Worm (Caenorhabditis elegans) whole organism, L1 larva: Measurements from ENCODE around the gene C27A2.12.

Experiments used
- C04F5.9 ChIP-seq: sonication (generic microtip); optimal IDR thresholded peaks from 2 replicates; lab custom pipeline; 2016; ENCODE audit warnings: missing genetic modification characterization, missing compliant biosample characterization
- C34B4.2 ChIP-seq: sonication (generic microtip); optimal IDR thresholded peaks from 2 replicates; lab custom pipeline; 2017; ENCODE audit warnings: mild to moderate bottlenecking, missing genetic modification characterization, missing compliant biosample characterization
- F16B12.6 ChIP-seq: fragments of 150-350 bp; optimal IDR thresholded peaks from 2 replicates; lab custom pipeline; 2014; ENCODE audit warnings: missing biosample characterization, missing genetic modification characterization
- Y116A8C.19 ChIP-seq: sonication (generic microtip); optimal IDR thresholded peaks from 2 replicates; lab custom pipeline; 2016; ENCODE audit warnings: missing compliant biosample characterization, missing genetic modification characterization, borderline replicate concordance
- alr-1 ChIP-seq: fragments of 200-800 bp; sonication (Bioruptor generic); optimal IDR thresholded peaks from 2 replicates; lab custom pipeline; 2018; ENCODE audit warnings: borderline replicate concordance, mild to moderate bottlenecking, missing genetic modification characterization, missing compliant biosample characterization
- aly-2 ChIP-seq: fragments of 150-350 bp; optimal IDR thresholded peaks from 2 replicates; lab custom pipeline; 2014; ENCODE audit warnings: missing biosample characterization, missing genetic modification characterization
- ama-1 ChIP-seq: fragments of 150-350 bp; optimal IDR thresholded peaks from 2 replicates; lab custom pipeline; 2014
- ceh-63 ChIP-seq: fragments of 200-800 bp; sonication (Bioruptor generic); optimal IDR thresholded peaks from 2 replicates; lab custom pipeline; 2018; ENCODE audit warnings: mild to moderate bottlenecking, missing genetic modification characterization, missing compliant biosample characterization
- ceh-8 ChIP-seq: fragments of 200-800 bp; sonication (Bioruptor generic); optimal IDR thresholded peaks from 2 replicates; lab custom pipeline; 2018; ENCODE audit warnings: mild to moderate bottlenecking, missing genetic modification characterization, moderate library complexity, missing compliant biosample characterization
- ces-1 ChIP-seq: fragments of 150-350 bp; optimal IDR thresholded peaks from 2 replicates; lab custom pipeline; 2014; ENCODE audit warnings: missing biosample characterization, missing genetic modification reagents, missing genetic modification characterization
- dpl-1 ChIP-seq, 3 experiments: fragments of 150-350 bp in 2 of 3; sonication (generic microtip) in 1 of 3; optimal IDR thresholded peaks; 2 replicates each; lab custom pipeline; 2014 to 2017; ENCODE audit warnings: missing biosample characterization in 3 of 3, missing genetic modification characterization in 3 of 3, missing genetic modification reagents in 3 of 3
- efl-1 ChIP-seq, 4 experiments: fragments of 150-350 bp; optimal IDR thresholded peaks in 3 of 4; peaks in 1 of 4; 1 replicate in 1 of 4; 2 replicates in 3 of 4; lab custom pipeline; 2014; ENCODE audit warnings: missing biosample characterization in 2 of 4, missing genetic modification characterization in 2 of 4, missing genetic modification reagents in 2 of 4
- egl-13 ChIP-seq: sonication (generic microtip); optimal IDR thresholded peaks from 2 replicates; lab custom pipeline; 2016; ENCODE audit warnings: missing genotype, missing genetic modification reagents, missing genetic modification characterization, missing compliant biosample characterization
- ets-5 ChIP-seq: fragments of 200-800 bp; sonication (Bioruptor generic); IDR thresholded peaks from 2 replicates; pipeline ENCODE4 v1.3.6; 2022; ENCODE audit warnings: missing genetic modification characterization, missing compliant biosample characterization
- fkh-10 ChIP-seq: sonication (generic microtip); optimal IDR thresholded peaks from 2 replicates; lab custom pipeline; 2017; ENCODE audit warnings: missing biosample characterization, missing genetic modification reagents, missing genetic modification characterization
- fkh-8 ChIP-seq: sonication (generic microtip); optimal IDR thresholded peaks from 2 replicates; lab custom pipeline; 2016; ENCODE audit warnings: mild to moderate bottlenecking, missing genetic modification characterization, missing compliant biosample characterization
- hlh-17 ChIP-seq: fragments of 200-800 bp; sonication (Bioruptor generic); optimal IDR thresholded peaks from 2 replicates; lab custom pipeline; 2018; ENCODE audit warnings: missing genetic modification characterization, mild to moderate bottlenecking, missing compliant biosample characterization, moderate library complexity, borderline replicate concordance
- isw-1 ChIP-seq: fragments of 200-800 bp; sonication (Bioruptor generic); IDR thresholded peaks from 2 replicates; pipeline ENCODE4 v1.3.6; 2022; ENCODE audit warnings: missing genetic modification characterization, missing compliant biosample characterization
- lin-14 ChIP-seq: fragments of 200-800 bp; sonication (Bioruptor generic); optimal IDR thresholded peaks from 2 replicates; lab custom pipeline; 2018; ENCODE audit warnings: mild to moderate bottlenecking, missing genetic modification characterization, moderate library complexity, missing compliant biosample characterization
- mab-9 ChIP-seq: fragments of 200-800 bp; sonication (Bioruptor generic); IDR thresholded peaks from 2 replicates; pipeline ENCODE4 v1.3.6; 2022; ENCODE audit warnings: missing genetic modification reagents, missing genetic modification characterization, missing compliant biosample characterization
- mef-2 ChIP-seq: fragments of 150-350 bp; optimal IDR thresholded peaks from 2 replicates; lab custom pipeline; 2014; ENCODE audit warnings: missing biosample characterization, missing genetic modification characterization
- nhr-11 ChIP-seq: fragments of 150-350 bp; optimal IDR thresholded peaks from 2 replicates; lab custom pipeline; 2014; ENCODE audit warnings: missing biosample characterization, missing genetic modification characterization
- nhr-19 ChIP-seq: fragments of 200-800 bp; sonication (Bioruptor generic); conservative IDR thresholded peaks from 2 replicates; pipeline ENCODE4 v1.3.6; 2022; ENCODE audit warnings: missing genetic modification characterization, missing compliant biosample characterization
- nhr-20 ChIP-seq: sonication (generic microtip); optimal IDR thresholded peaks from 2 replicates; lab custom pipeline; 2016; ENCODE audit warnings: mild to moderate bottlenecking, missing genetic modification characterization, missing compliant biosample characterization
- nhr-28 ChIP-seq: fragments of 150-350 bp; optimal IDR thresholded peaks from 2 replicates; lab custom pipeline; 2014; ENCODE audit warnings: missing biosample characterization, missing genetic modification characterization
- nhr-76 ChIP-seq: sonication (generic microtip); optimal IDR thresholded peaks from 2 replicates; lab custom pipeline; 2017; ENCODE audit warnings: missing biosample characterization, missing genetic modification characterization
- nhr-77 ChIP-seq: fragments of 150-350 bp; optimal IDR thresholded peaks from 2 replicates; lab custom pipeline; 2014; ENCODE audit warnings: missing biosample characterization, missing genetic modification characterization
- nhr-84 ChIP-seq: sonication (generic microtip); optimal IDR thresholded peaks from 2 replicates; lab custom pipeline; 2017; ENCODE audit warnings: missing biosample characterization, missing genetic modification characterization
- nhr-85 ChIP-seq: sonication (generic microtip); peaks from one replicate; lab custom pipeline; 2016; ENCODE audit warnings: missing genetic modification characterization, inconsistent platforms, missing compliant biosample characterization
- nhr-90 ChIP-seq: sonication (generic microtip); optimal IDR thresholded peaks from 2 replicates; lab custom pipeline; 2016; ENCODE audit warnings: mild to moderate bottlenecking, missing genetic modification characterization, missing compliant biosample characterization; ENCODE audit not compliant: poor library complexity
- pag-3 ChIP-seq: sonication (generic microtip); optimal IDR thresholded peaks from 2 replicates; lab custom pipeline; 2017; ENCODE audit warnings: missing genetic modification characterization, mild to moderate bottlenecking, missing compliant biosample characterization, antibody characterized with exemption, borderline replicate concordance; ENCODE audit not compliant: insufficient read depth
- pax-3 ChIP-seq: fragments of 200-800 bp; sonication (Bioruptor generic); optimal IDR thresholded peaks from 2 replicates; lab custom pipeline; 2018; ENCODE audit warnings: mild to moderate bottlenecking, missing genetic modification characterization, moderate library complexity, missing compliant biosample characterization
- pqm-1 ChIP-seq: sonication (generic microtip); optimal IDR thresholded peaks from 3 replicates; lab custom pipeline; 2017; ENCODE audit warnings: missing biosample characterization, missing genetic modification characterization
- rnt-1 ChIP-seq: sonication (generic microtip); optimal IDR thresholded peaks from 2 replicates; lab custom pipeline; 2016; ENCODE audit warnings: mild to moderate bottlenecking, missing genetic modification characterization, moderate library complexity, missing compliant biosample characterization
- skn-1 ChIP-seq: fragments of 150-350 bp; optimal IDR thresholded peaks from 2 replicates; lab custom pipeline; 2014; ENCODE audit warnings: missing biosample characterization, missing genetic modification characterization
- snpc-4 ChIP-seq: fragments of 150-350 bp; optimal IDR thresholded peaks from 2 replicates; lab custom pipeline; 2014; ENCODE audit warnings: missing biosample characterization, missing genetic modification characterization
- snu-23 ChIP-seq: sonication (generic microtip); optimal IDR thresholded peaks from 2 replicates; lab custom pipeline; 2016; ENCODE audit warnings: missing genetic modification characterization, missing compliant biosample characterization
- sox-4 ChIP-seq: sonication (generic microtip); optimal IDR thresholded peaks from 2 replicates; lab custom pipeline; 2016; ENCODE audit warnings: missing genetic modification characterization, missing compliant biosample characterization
- sup-37 ChIP-seq: fragments of 200-800 bp; sonication (Bioruptor generic); optimal IDR thresholded peaks from 2 replicates; lab custom pipeline; 2018; ENCODE audit warnings: mild to moderate bottlenecking, missing genetic modification characterization, missing compliant biosample characterization
- tbx-2 ChIP-seq: sonication (generic microtip); optimal IDR thresholded peaks from 2 replicates; lab custom pipeline; 2016; ENCODE audit warnings: missing genetic modification characterization, missing compliant biosample characterization
- tlp-1 ChIP-seq: fragments of 150-350 bp; optimal IDR thresholded peaks from 2 replicates; lab custom pipeline; 2014; ENCODE audit warnings: missing biosample characterization, missing genetic modification characterization
- unc-130 ChIP-seq: fragments of 150-350 bp; optimal IDR thresholded peaks from 2 replicates; lab custom pipeline; 2017; ENCODE audit warnings: missing biosample characterization, missing genetic modification characterization, inconsistent platforms
- unc-30 ChIP-seq: sonication (generic microtip); optimal IDR thresholded peaks from 2 replicates; lab custom pipeline; 2017; ENCODE audit warnings: missing biosample characterization, missing genetic modification characterization
- unc-62 ChIP-seq: fragments of 150-350 bp; optimal IDR thresholded peaks from 2 replicates; lab custom pipeline; 2014; ENCODE audit warnings: missing biosample characterization, missing genetic modification reagents, missing genetic modification characterization
- unc-86 ChIP-seq: sonication (generic microtip); optimal IDR thresholded peaks from 2 replicates; lab custom pipeline; 2016; ENCODE audit warnings: missing genetic modification characterization, missing compliant biosample characterization
- xbp-1 ChIP-seq: sonication (generic microtip); optimal IDR thresholded peaks from 2 replicates; lab custom pipeline; 2016; ENCODE audit warnings: missing genetic modification characterization, missing compliant biosample characterization
- zag-1 ChIP-seq: fragments of 150-350 bp; optimal IDR thresholded peaks from 2 replicates; lab custom pipeline; 2014; ENCODE audit warnings: missing biosample characterization, missing genetic modification characterization
- zip-4 ChIP-seq: fragments of 200-800 bp; sonication (Bioruptor generic); optimal IDR thresholded peaks from 2 replicates; lab custom pipeline; 2018; ENCODE audit warnings: mild to moderate bottlenecking, missing genetic modification characterization, moderate library complexity, missing compliant biosample characterization
- ztf-11 ChIP-seq, 2 experiments: sonication (generic microtip); optimal IDR thresholded peaks; 2 replicates each; lab custom pipeline; 2016 to 2017; ENCODE audit warnings: missing genetic modification characterization in 2 of 2, missing biosample characterization in 1 of 2, missing compliant biosample characterization in 1 of 2
- ztf-4 ChIP-seq: fragments of 150-350 bp; optimal IDR thresholded peaks from 2 replicates; lab custom pipeline; 2014; ENCODE audit warnings: missing biosample characterization, missing genetic modification characterization

The C27A2.12 gene

DNA sequence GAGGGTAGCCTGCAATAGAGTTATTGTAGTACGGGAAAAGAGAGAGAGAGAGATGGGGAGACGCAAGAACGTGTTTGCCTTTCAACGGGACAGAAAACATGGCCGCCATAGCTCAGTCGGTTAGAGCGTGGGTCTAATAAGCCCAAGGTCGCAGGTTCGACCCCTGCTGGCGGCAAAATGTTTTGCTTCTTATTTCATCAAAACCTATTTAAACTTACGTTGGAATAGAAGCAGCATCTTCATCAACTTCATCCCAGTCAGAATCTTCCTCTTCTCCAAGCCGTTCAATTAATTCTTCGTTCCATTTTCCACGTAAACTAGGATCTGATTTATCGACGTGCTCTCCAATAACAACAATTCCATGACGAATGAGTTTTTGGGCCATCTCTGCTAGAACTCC lies 25.3 kb downstream of the C27A2.12 start (continued):
- no peak for TF ChIP-seq ces-1 (GFP tag; lab: Kevin White, UChicago)
- peak; percentile 13 for TF ChIP-seq unc-86
- TF ChIP-seq unc-62 (GFP tag; lab: Kevin White, UChicago): no peak
- no peak for TF ChIP-seq pax-3
- peak; percentile 69 for TF ChIP-seq rnt-1
- no peak for TF ChIP-seq hlh-17
- no peak for TF ChIP-seq nhr-84
- no peak for TF ChIP-seq alr-1 (tag; lab: Kevin White, UChicago)
- TF ChIP-seq fkh-8 (tag; lab: Kevin White, UChicago): peak; percentile 48
- no peak for TF ChIP-seq Y116A8C.19
- no peak for TF ChIP-seq C34B4.2 (tag; lab: Kevin White, UChicago)
- no peak for TF ChIP-seq snpc-4
- TF ChIP-seq dpl-1 (GFP tag; optimal IDR thresholded peaks at IDR 0.05; lab: Kevin White, UChicago): peak in 2 of 3 experiments; percentile 33 to 45
- TF ChIP-seq fkh-10: no peak
- TF ChIP-seq nhr-77 (tag; lab: Kevin White, UChicago): peak; percentile 9
- no peak for TF ChIP-seq C04F5.9 (tag; lab: Kevin White, UChicago)
- TF ChIP-seq aly-2: no peak
- no peak for TF ChIP-seq mab-9
- peak; percentile 70 for TF ChIP-seq nhr-19 (GFP tag; lab: Robert Waterston, UW)
- TF ChIP-seq sup-37 (GFP tag; lab: Kevin White, UChicago): no peak
- TF ChIP-seq F16B12.6 (tag; lab: Kevin White, UChicago): peak; percentile 48
- peak; percentile 26; the same call in 1 of the 2 replicates for TF ChIP-seq isw-1 (GFP tag; lab: Robert Waterston, UW)
- no peak for TF ChIP-seq tlp-1 (tag; lab: Kevin White, UChicago)
- TF ChIP-seq ztf-11 (tag; optimal IDR thresholded peaks at IDR 0.05; lab: Kevin White, UChicago): no peak
- TF ChIP-seq unc-30 (tag; lab: Kevin White, UChicago): no peak
- TF ChIP-seq nhr-85 (tag; lab: Kevin White, UChicago): peak; percentile 45
- TF ChIP-seq nhr-28 (tag; lab: Kevin White, UChicago): no peak
- TF ChIP-seq nhr-11 (tag; lab: Kevin White, UChicago): no peak
- TF ChIP-seq xbp-1 (tag; lab: Kevin White, UChicago): peak; percentile 55
- TF ChIP-seq snu-23 (GFP tag; lab: Kevin White, UChicago): peak; percentile 80
- no peak for TF ChIP-seq mef-2 (tag; lab: Kevin White, UChicago)
- TF ChIP-seq pag-3: no peak
- TF ChIP-seq nhr-20 (tag; lab: Kevin White, UChicago): peak; percentile 69
- no peak for TF ChIP-seq skn-1 (tag; lab: Kevin White, UChicago)
- peak; percentile 40 for TF ChIP-seq lin-14 (GFP tag; lab: Kevin White, UChicago)
- TF ChIP-seq sox-4 (tag; lab: Kevin White, UChicago): no peak
- TF ChIP-seq ama-1 (lab: Kevin White, UChicago): no peak
- TF ChIP-seq ceh-8: no peak
- no peak for TF ChIP-seq nhr-76 (tag; lab: Kevin White, UChicago)
- TF ChIP-seq egl-13: no peak
- TF ChIP-seq zip-4 (GFP tag; lab: Kevin White, UChicago): no peak
- peak; percentile 54 to 59 for TF ChIP-seq efl-1 (optimal IDR thresholded peaks at IDR 0.05; lab: Kevin White, UChicago)
- TF ChIP-seq efl-1 (GFP tag; optimal IDR thresholded peaks at IDR 0.05 in 1 of 2; lab: Kevin White, UChicago): peak; percentile 51 to 95
- TF ChIP-seq ceh-63: no peak
- no peak for TF ChIP-seq unc-130 (tag; lab: Kevin White, UChicago)
- TF ChIP-seq tbx-2 (tag; lab: Kevin White, UChicago): peak; percentile 27
- TF ChIP-seq zag-1: no peak
- no peak for TF ChIP-seq ets-5
- peak; percentile 38 for TF ChIP-seq nhr-90 (tag; lab: Kevin White, UChicago)
- TF ChIP-seq pqm-1 (tag; lab: Kevin White, UChicago): no peak
- peak; percentile 48 for TF ChIP-seq ztf-4
